Worm (Caenorhabditis elegans): ENCODE data around the gene C29F9.6.

DNA sequence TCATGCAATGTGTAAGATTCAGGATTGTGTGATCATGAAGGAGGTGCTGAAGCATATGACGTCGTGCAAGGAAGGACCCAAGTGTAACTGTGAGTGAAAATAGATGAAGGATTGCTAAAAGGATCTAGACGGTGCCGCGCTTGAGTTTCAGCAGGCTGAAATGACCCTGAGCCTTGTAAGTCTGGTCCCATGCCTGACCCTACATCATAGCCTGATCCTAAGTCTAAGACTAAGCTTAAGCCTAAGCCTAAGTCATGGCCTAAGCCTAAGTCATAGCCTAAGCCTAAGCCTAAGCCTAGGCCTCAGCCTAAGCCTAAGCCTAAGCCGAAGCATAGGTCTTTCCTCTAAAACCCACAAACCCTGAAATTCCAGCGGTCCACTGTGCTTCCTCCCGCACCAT is 3.2 kb downstream of the C29F9.6 start:
- TF ChIP-seq cog-1 (tag; optimal IDR thresholded peaks at IDR 0.05) (no peak), klf-2 (GFP tag; conservative IDR thresholded peaks at IDR 0.05) (no peak), T22C8.4 (GFP tag; IDR thresholded peaks at IDR 0.05) (no peak), ztf-23 (GFP tag; IDR thresholded peaks at IDR 0.05) (no peak), tab-1 (GFP tag; IDR thresholded peaks at IDR 0.05) (no peak), flt-1 (GFP tag; IDR thresholded peaks at IDR 0.05) (no peak), ref-1 (GFP tag; conservative IDR thresholded peaks at IDR 0.05) (no peak), ztf-29 (GFP tag; IDR thresholded peaks at IDR 0.05) (no peak)
